Worm (Caenorhabditis elegans) whole organism, L4/young adult: ENCODE data around the gene nhr-105.

Source experiments
- W03F9.2 ChIP-seq: fragments of 150-350 bp; optimal IDR thresholded peaks from 2 replicates; lab custom pipeline; 2014; ENCODE audit warnings: missing biosample characterization, missing genetic modification characterization
- dao-5 ChIP-seq: sonication (generic microtip); optimal IDR thresholded peaks from 2 replicates; lab custom pipeline; 2016; ENCODE audit warnings: missing genotype, missing genetic modification characterization, moderate library complexity, missing compliant biosample characterization
- him-1 ChIP-seq: sonication (generic microtip); optimal IDR thresholded peaks from 2 replicates; lab custom pipeline; 2016; ENCODE audit warnings: missing genotype, missing genetic modification reagents, missing genetic modification characterization, missing compliant biosample characterization

- no peak for TF ChIP-seq him-1
- TF ChIP-seq dao-5 (tag; lab: Kevin White, UChicago): no peak
- no peak for TF ChIP-seq W03F9.2 (tag; lab: Kevin White, UChicago)
Measured at ce11 chrIV:7018623-7019022, 31.3 kb upstream of the nhr-105 start.
